Worm (Caenorhabditis elegans) whole organism, late embryonic: ENCODE measurements around the gene F11G11.14.

Experiments
- C38D4.7 ChIP-seq: fragments of 200-800 bp; sonication (Bioruptor generic); optimal IDR thresholded peaks from 2 replicates; lab custom pipeline; 2018; ENCODE audit warnings: mild to moderate bottlenecking, missing genetic modification characterization, moderate library complexity, missing compliant biosample characterization
- F13H6.1 ChIP-seq: sonication (generic microtip); optimal IDR thresholded peaks from 2 replicates; lab custom pipeline; 2016; ENCODE audit warnings: missing genetic modification characterization, missing compliant biosample characterization
- ama-1 ChIP-seq: fragments of 150-350 bp; optimal IDR thresholded peaks from 2 replicates; lab custom pipeline; 2014
- ceh-2 ChIP-seq: sonication (generic microtip); optimal IDR thresholded peaks from 2 replicates; lab custom pipeline; 2016; ENCODE audit warnings: missing genotype, missing genetic modification characterization, missing compliant biosample characterization
- ceh-6 ChIP-seq: fragments of 200-800 bp; sonication (Bioruptor generic); optimal IDR thresholded peaks from 2 replicates; lab custom pipeline; 2018; ENCODE audit warnings: mild to moderate bottlenecking, missing genetic modification characterization, missing compliant biosample characterization
- elt-2 ChIP-seq: sonication (generic microtip); optimal IDR thresholded peaks from 2 replicates; lab custom pipeline; 2016; ENCODE audit warnings: missing genetic modification reagents, missing genetic modification characterization, missing compliant biosample characterization
- fkh-10 ChIP-seq: fragments of 150-350 bp; optimal IDR thresholded peaks from 2 replicates; lab custom pipeline; 2014; ENCODE audit warnings: missing biosample characterization, missing genetic modification reagents, missing genetic modification characterization
- nfya-1 ChIP-seq: sonication (generic microtip); optimal IDR thresholded peaks from 2 replicates; lab custom pipeline; 2017; ENCODE audit warnings: missing genetic modification characterization, mild to moderate bottlenecking, missing compliant biosample characterization, antibody characterized with exemption, moderate library complexity
- nhr-11 ChIP-seq: fragments of 150-350 bp; optimal IDR thresholded peaks from 2 replicates; lab custom pipeline; 2014; ENCODE audit warnings: missing biosample characterization, missing genetic modification characterization
- pax-1 ChIP-seq: fragments of 150-350 bp; optimal IDR thresholded peaks from 2 replicates; lab custom pipeline; 2014; ENCODE audit warnings: missing biosample characterization, missing genetic modification characterization
- pros-1 ChIP-seq: fragments of 150-350 bp; optimal IDR thresholded peaks from 2 replicates; lab custom pipeline; 2014; ENCODE audit warnings: missing biosample characterization, missing genetic modification reagents, missing genetic modification characterization
- tbx-2 ChIP-seq: sonication (generic microtip); optimal IDR thresholded peaks from 2 replicates; lab custom pipeline; 2016; ENCODE audit warnings: missing genetic modification characterization, missing compliant biosample characterization
- unc-55 ChIP-seq: sonication (generic microtip); optimal IDR thresholded peaks from 2 replicates; lab custom pipeline; 2017; ENCODE audit warnings: missing biosample characterization, missing genetic modification reagents, missing genetic modification characterization

DNA sequence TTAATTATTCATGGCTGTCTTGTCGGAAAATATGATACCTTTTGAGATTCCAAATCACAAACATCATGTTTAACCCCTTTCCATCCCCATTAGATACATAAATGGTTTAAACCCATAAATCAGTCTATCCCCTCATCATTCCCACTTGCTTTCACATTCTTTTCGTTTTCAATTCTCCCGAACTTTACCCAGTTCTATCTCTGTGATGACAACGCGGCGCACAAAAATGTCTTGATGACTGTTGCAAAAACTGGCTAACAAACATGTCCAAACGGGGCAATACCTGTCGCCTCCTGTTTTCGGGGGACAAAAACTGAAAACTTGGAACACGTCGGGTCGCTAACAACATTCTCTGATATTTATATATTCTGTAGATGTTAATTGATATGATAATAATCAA is 2.6 kb downstream of the F11G11.14 start:
- TF ChIP-seq ceh-2 (tag; lab: Kevin White, UChicago) (no peak), pax-1 (no peak), nfya-1 (no peak), fkh-10 (GFP tag; lab: Kevin White, UChicago) (no peak), nhr-11 (tag; lab: Kevin White, UChicago) (no peak), ama-1 (lab: Kevin White, UChicago) (no peak), ceh-6 (GFP tag; lab: Kevin White, UChicago) (no peak), tbx-2 (tag; lab: Kevin White, UChicago) (no peak), C38D4.7 (GFP tag; lab: Kevin White, UChicago) (no peak), F13H6.1 (tag; lab: Kevin White, UChicago) (no peak), pros-1 (tag; lab: Kevin White, UChicago) (no peak), unc-55 (GFP tag; lab: Kevin White, UChicago) (no peak), elt-2 (tag; lab: Kevin White, UChicago) (no peak)
